Fruit fly (Drosophila melanogaster): Measurements from ENCODE around the gene CG7069.

CG7069 gene

DNA sequence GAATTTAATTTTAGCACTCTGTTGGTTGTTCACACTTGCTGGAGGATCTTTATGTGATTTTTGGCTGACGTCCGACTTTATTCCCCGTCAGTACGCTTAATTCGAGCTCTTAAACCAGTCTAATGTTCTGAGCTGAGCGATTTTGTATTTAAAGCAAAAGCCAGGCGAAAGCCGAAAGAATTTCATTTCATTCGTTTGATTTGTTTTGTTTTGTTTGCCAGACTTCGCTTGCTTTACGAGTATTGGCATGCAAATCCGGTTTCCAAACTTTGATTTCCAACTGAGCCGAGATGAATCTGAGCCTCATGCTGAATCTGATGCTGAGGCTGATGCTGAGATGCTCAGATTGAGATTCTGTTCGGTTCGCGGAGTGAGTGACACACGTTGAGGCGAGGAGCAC is 38.6 kb upstream of the CG7069 start, which contains the start of gene CG5391:
TSS of gene CG5391 (minus strand) at position 101 of the 400 bp plus-strand sequence.
- TF ChIP-seq CG8301 (tag; optimal IDR thresholded peaks at IDR 0.05): no peak

- TF ChIP-seq Ets98B (GFP tag; IDR thresholded peaks at IDR 0.05) (peak; percentile 57; the same call in 1 of the 2 replicates), Pif1A (GFP tag; optimal IDR thresholded peaks at IDR 0.05) (peak; percentile 71), EcR (GFP tag; optimal IDR thresholded peaks at IDR 0.05) (no peak), Snoo (tag; optimal IDR thresholded peaks at IDR 0.05) (peak; percentile 64), rn (GFP tag; IDR thresholded peaks at IDR 0.05) (peak; percentile 42; the same call in 1 of the 2 replicates), CG34367 (tag; optimal IDR thresholded peaks at IDR 0.05) (peak; percentile 49), CG8159 (tag; optimal IDR thresholded peaks at IDR 0.05) (peak; percentile 77), CG14655 (GFP tag; optimal IDR thresholded peaks at IDR 0.05) (peak; percentile 69), CG15710 (tag; optimal IDR thresholded peaks at IDR 0.05) (peak; percentile 76), gl (tag; optimal IDR thresholded peaks at IDR 0.05) (peak; percentile 49), CG10348 (GFP tag; IDR thresholded peaks at IDR 0.05) (no peak), CG9948 (tag; optimal IDR thresholded peaks at IDR 0.05) (peak; percentile 61), D1 (tag; optimal IDR thresholded peaks at IDR 0.05) (no peak), fd96Ca (GFP tag; IDR thresholded peaks at IDR 0.05) (peak; percentile 71; the same call in 2 of the 3 replicates), CG32121 (GFP tag; IDR thresholded peaks at IDR 0.05) (no peak; the same call in 1 of the 2 replicates), CG17806 (tag; optimal IDR thresholded peaks at IDR 0.05) (peak; percentile 70), Pif1B (GFP tag; optimal IDR thresholded peaks at IDR 0.05) (peak; percentile 53), CG12605 (GFP tag; IDR thresholded peaks at IDR 0.05) (no peak), CG13204 (GFP tag; optimal IDR thresholded peaks at IDR 0.05) (peak; percentile 55), CG4496 (GFP tag; IDR thresholded peaks at IDR 0.05) (peak; percentile 76; the same call in 2 of the 3 replicates), CG8301 (tag; optimal IDR thresholded peaks at IDR 0.05) (peak; percentile 58)
Measured at dm6 chr3R:22339510-22339909, 33.1 kb upstream of the CG7069 start.

dm6 chr3R:22340207-22340606 is 32.4 kb upstream of the CG7069 start, which contains the start of gene CG5388:
Gene CG5388, minus strand, starts transcription at chr3R:22340307.
- TF ChIP-seq CG8301 (tag; optimal IDR thresholded peaks at IDR 0.05): no peak
- TF ChIP-seq CG17806 (tag; optimal IDR thresholded peaks at IDR 0.05): no peak
- TF ChIP-seq CG14655 (GFP tag; optimal IDR thresholded peaks at IDR 0.05): no peak
- TF ChIP-seq CG9948 (tag; optimal IDR thresholded peaks at IDR 0.05): no peak
- TF ChIP-seq CG15710 (tag; optimal IDR thresholded peaks at IDR 0.05): no peak
- no peak for TF ChIP-seq Pif1B (GFP tag; optimal IDR thresholded peaks at IDR 0.05)
- TF ChIP-seq CG4496 (GFP tag; IDR thresholded peaks at IDR 0.05): no peak
- TF ChIP-seq EcR (GFP tag; optimal IDR thresholded peaks at IDR 0.05): no peak
- no peak for TF ChIP-seq rn (GFP tag; IDR thresholded peaks at IDR 0.05)
- TF ChIP-seq gl (tag; optimal IDR thresholded peaks at IDR 0.05): no peak
- no peak for TF ChIP-seq CG10348 (GFP tag; IDR thresholded peaks at IDR 0.05)
- TF ChIP-seq CG13204 (GFP tag; optimal IDR thresholded peaks at IDR 0.05): no peak

DNA sequence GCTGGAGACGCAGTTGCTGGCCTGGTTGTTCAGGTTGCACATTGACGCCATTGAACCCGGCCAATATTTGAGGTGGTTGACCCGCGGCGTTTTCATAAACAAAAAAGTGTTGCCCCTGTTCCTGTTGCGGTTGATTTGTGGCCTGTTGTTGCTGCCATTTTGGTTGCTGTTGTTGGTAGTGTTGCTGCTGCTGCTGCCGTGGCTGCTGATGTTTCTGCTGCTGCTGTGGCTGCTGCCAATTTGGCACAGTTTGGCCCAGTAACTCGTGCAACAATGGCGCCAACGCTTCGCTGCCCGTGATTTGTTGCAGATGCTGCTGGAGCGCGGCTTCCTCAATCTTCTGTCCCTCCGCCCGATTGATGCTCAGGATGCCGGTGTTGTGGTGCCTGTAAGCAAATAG is 31.0 kb upstream of the CG7069 start:
- TF ChIP-seq CG9948 (tag; optimal IDR thresholded peaks at IDR 0.05) (no peak), CG15710 (tag; optimal IDR thresholded peaks at IDR 0.05) (no peak), Ets98B (GFP tag; IDR thresholded peaks at IDR 0.05) (no peak), fd96Ca (GFP tag; IDR thresholded peaks at IDR 0.05) (no peak), CG8301 (tag; optimal IDR thresholded peaks at IDR 0.05) (no peak), EcR (GFP tag; optimal IDR thresholded peaks at IDR 0.05) (no peak), D1 (tag; optimal IDR thresholded peaks at IDR 0.05) (no peak), CG32121 (GFP tag; IDR thresholded peaks at IDR 0.05) (no peak), rn (GFP tag; IDR thresholded peaks at IDR 0.05) (no peak), CG17806 (tag; optimal IDR thresholded peaks at IDR 0.05) (no peak), CG12605 (GFP tag; IDR thresholded peaks at IDR 0.05) (no peak), CG8159 (tag; optimal IDR thresholded peaks at IDR 0.05) (no peak), Snoo (tag; optimal IDR thresholded peaks at IDR 0.05) (no peak), Pif1A (GFP tag; optimal IDR thresholded peaks at IDR 0.05) (no peak), CG14655 (GFP tag; optimal IDR thresholded peaks at IDR 0.05) (no peak), gl (tag; optimal IDR thresholded peaks at IDR 0.05) (no peak), CG34367 (tag; optimal IDR thresholded peaks at IDR 0.05) (no peak), CG4496 (GFP tag; IDR thresholded peaks at IDR 0.05) (no peak), CG10348 (GFP tag; IDR thresholded peaks at IDR 0.05) (no peak)

dm6 chr3R:22342151-22342550 is 30.5 kb upstream of the CG7069 start, which contains the start of gene CG5386:
Gene CG5386, minus strand, starts transcription at chr3R:22342251.
- no peak for TF ChIP-seq CG15710 (tag; optimal IDR thresholded peaks at IDR 0.05)
- no peak for TF ChIP-seq CG17806 (tag; optimal IDR thresholded peaks at IDR 0.05)
- no peak for TF ChIP-seq CG10348 (GFP tag; IDR thresholded peaks at IDR 0.05)
- TF ChIP-seq CG14655 (GFP tag; optimal IDR thresholded peaks at IDR 0.05): no peak
- no peak for TF ChIP-seq CG9948 (tag; optimal IDR thresholded peaks at IDR 0.05)

dm6 chr3R:22342708-22343107 is 29.9 kb upstream of the CG7069 start:
- TF ChIP-seq CG12605 (GFP tag; IDR thresholded peaks at IDR 0.05) (no peak), gl (tag; optimal IDR thresholded peaks at IDR 0.05) (no peak), CG8301 (tag; optimal IDR thresholded peaks at IDR 0.05) (no peak), Pif1A (GFP tag; optimal IDR thresholded peaks at IDR 0.05) (no peak), D1 (tag; optimal IDR thresholded peaks at IDR 0.05) (no peak), Pif1B (GFP tag; optimal IDR thresholded peaks at IDR 0.05) (no peak), CG17806 (tag; optimal IDR thresholded peaks at IDR 0.05) (no peak)

DNA sequence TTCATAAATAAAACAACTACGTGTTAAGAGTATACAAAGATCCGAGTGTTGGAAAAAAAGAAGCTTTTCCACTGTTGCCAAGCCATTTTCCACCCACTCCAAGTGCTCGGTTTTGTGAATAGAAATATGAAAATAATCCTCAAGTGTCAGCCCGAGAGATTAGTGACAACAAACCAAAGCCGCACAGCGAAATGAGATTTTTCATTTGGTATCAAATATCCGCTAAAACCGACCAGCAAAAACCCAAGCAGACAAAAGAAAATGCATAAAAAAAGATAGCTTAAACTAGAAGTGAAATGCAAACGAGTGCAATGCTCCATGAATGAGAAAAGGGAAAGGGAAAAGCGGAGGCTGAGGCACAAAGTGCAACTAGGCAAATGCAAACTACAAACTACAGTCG is 21.2 kb upstream of the CG7069 start, which contains the start of gene rdhB:
TSS of gene rdhB (plus strand) at position 301 of the 400 bp plus-strand sequence.
- TF ChIP-seq Snoo (tag; optimal IDR thresholded peaks at IDR 0.05) (no peak), Pif1B (GFP tag; optimal IDR thresholded peaks at IDR 0.05) (no peak), CG32121 (GFP tag; IDR thresholded peaks at IDR 0.05) (no peak), CG15710 (tag; optimal IDR thresholded peaks at IDR 0.05) (no peak), rn (GFP tag; IDR thresholded peaks at IDR 0.05) (no peak), fd96Ca (GFP tag; IDR thresholded peaks at IDR 0.05) (no peak)

Data from whole organism, pupa.